Fruit fly (Drosophila melanogaster) Kc167 (cell line): Measurements from ENCODE around the gene CG15728.

Experiments used
- h ChIP-seq: fragments of >200 bp; optimal IDR thresholded peaks from 3 replicates; lab custom pipeline; 2018; ENCODE audit warnings: missing external identifiers
- ttk ChIP-seq: sonication (Bioruptor generic); optimal IDR thresholded peaks from 2 replicates; lab custom pipeline; 2017; ENCODE audit warnings: missing external identifiers

DNA sequence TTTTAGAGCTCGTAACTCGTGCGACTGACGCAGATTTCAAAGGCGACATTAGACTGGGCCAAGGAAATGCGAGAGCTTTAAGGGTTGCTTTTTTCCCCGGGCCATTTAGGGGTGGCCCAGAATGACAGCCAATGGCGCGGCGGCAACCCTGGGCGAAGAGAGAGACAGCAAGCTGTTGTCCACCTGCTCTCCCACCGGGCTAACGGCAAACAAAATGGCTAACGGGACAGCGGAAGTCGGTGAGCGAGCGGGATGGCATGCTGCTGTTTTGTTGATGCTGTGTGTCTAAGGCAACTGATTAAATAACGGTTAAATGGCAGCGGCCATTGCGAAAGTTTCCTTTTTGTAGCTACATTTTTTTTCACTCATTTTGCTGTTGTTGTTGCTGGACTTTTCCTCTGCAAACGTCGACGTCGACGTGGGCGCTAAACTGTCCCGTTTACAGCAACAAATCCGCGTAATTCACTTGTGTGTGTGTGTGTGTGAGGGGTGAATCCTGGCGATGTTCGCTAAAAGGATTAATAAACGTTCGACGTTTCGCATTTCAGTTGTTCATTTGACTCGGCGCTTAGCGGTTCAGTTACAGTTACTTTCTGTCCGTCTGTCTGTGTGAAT, 8.2 kb upstream of the CG15728 start, which contains the start of gene CG11085:
- TF ChIP-seq ttk (lab: Kevin White, UChicago) (no peak), h (no peak)
